Worm (Caenorhabditis elegans) whole organism, young adult: Measurements from ENCODE around the gene C54D1.7.

Experiments used
- C06A6.2 ChIP-seq: fragments of 200-800 bp; sonication (Bioruptor generic); conservative IDR thresholded peaks from 2 replicates; pipeline ENCODE4 v1.3.6; 2022; ENCODE audit warnings: missing genetic modification characterization, missing compliant biosample characterization
- athp-1 ChIP-seq: sonication (generic microtip); optimal IDR thresholded peaks from 2 replicates; lab custom pipeline; 2017; ENCODE audit warnings: mild to moderate bottlenecking, missing genetic modification characterization, missing compliant biosample characterization
- attf-6 ChIP-seq: fragments of 200-800 bp; sonication (Bioruptor generic); IDR thresholded peaks from 2 replicates; pipeline ENCODE4 v1.3.6; 2022; ENCODE audit warnings: missing genetic modification reagents, missing genetic modification characterization, missing compliant biosample characterization
- bed-1 ChIP-seq: fragments of 200-800 bp; sonication (Bioruptor generic); IDR thresholded peaks from 2 replicates; pipeline ENCODE4 v1.3.6; 2022; ENCODE audit warnings: missing genetic modification reagents, missing genetic modification characterization, missing compliant biosample characterization
- ccch-3 ChIP-seq: fragments of 200-800 bp; sonication (Bioruptor generic); optimal IDR thresholded peaks from 2 replicates; lab custom pipeline; 2018; ENCODE audit warnings: mild to moderate bottlenecking, missing genetic modification characterization, missing compliant biosample characterization
- dpl-1 ChIP-seq: fragments of 150-350 bp; optimal IDR thresholded peaks from 2 replicates; lab custom pipeline; 2014; ENCODE audit warnings: missing biosample characterization, missing genetic modification reagents, missing genetic modification characterization
- egl-44 ChIP-seq: fragments of 200-800 bp; sonication (Bioruptor generic); IDR thresholded peaks from 2 replicates; pipeline ENCODE4 v1.3.6; 2022; ENCODE audit warnings: missing genetic modification reagents, missing genetic modification characterization, missing compliant biosample characterization
- fkh-3 ChIP-seq: sonication (generic microtip); optimal IDR thresholded peaks from 2 replicates; lab custom pipeline; 2016; ENCODE audit warnings: mild to moderate bottlenecking, missing genetic modification characterization, missing compliant biosample characterization
- hlh-26 ChIP-seq: fragments of 200-800 bp; sonication (Bioruptor generic); conservative IDR thresholded peaks from 2 replicates; pipeline ENCODE4 v1.3.6; 2022; ENCODE audit warnings: missing genetic modification reagents, missing genetic modification characterization, missing compliant biosample characterization
- lin-26 ChIP-seq: fragments of 200-800 bp; sonication (Bioruptor generic); IDR thresholded peaks from 2 replicates; pipeline ENCODE4 v1.3.6; 2022; ENCODE audit warnings: missing genetic modification reagents, missing genetic modification characterization, missing compliant biosample characterization
- lin-40 ChIP-seq: sonication (generic microtip); optimal IDR thresholded peaks from 2 replicates; lab custom pipeline; 2016; ENCODE audit warnings: missing genetic modification characterization, mild to moderate bottlenecking, missing compliant biosample characterization, missing genotype, missing genetic modification reagents
- lsl-1 ChIP-seq: fragments of 200-800 bp; sonication (Bioruptor generic); optimal IDR thresholded peaks from 2 replicates; lab custom pipeline; 2018; ENCODE audit warnings: mild to moderate bottlenecking, missing genetic modification characterization, moderate library complexity, missing compliant biosample characterization
- lsy-27 ChIP-seq: sonication (generic microtip); optimal IDR thresholded peaks from 2 replicates; lab custom pipeline; 2017; ENCODE audit warnings: missing genetic modification characterization, mild to moderate bottlenecking, missing compliant biosample characterization, antibody characterized with exemption, missing genotype, borderline replicate concordance; ENCODE audit not compliant: insufficient read depth
- mcd-1 ChIP-seq: fragments of 200-800 bp; sonication (Bioruptor generic); IDR thresholded peaks from 2 replicates; pipeline ENCODE4 v1.3.6; 2022; ENCODE audit warnings: missing genetic modification reagents, missing genetic modification characterization, missing compliant biosample characterization
- nhr-80 ChIP-seq: sonication (generic microtip); optimal IDR thresholded peaks from 2 replicates; lab custom pipeline; 2016; ENCODE audit warnings: missing genetic modification characterization, missing compliant biosample characterization
- rec-8 ChIP-seq, 2 experiments: sonication (generic microtip); optimal IDR thresholded peaks; 2 replicates each; lab custom pipeline; 2016; ENCODE audit warnings: mild to moderate bottlenecking in 2 of 2, missing genetic modification characterization in 2 of 2, missing genetic modification reagents in 2 of 2, missing genotype in 2 of 2, missing biosample characterization in 1 of 2, missing compliant biosample characterization in 1 of 2, moderate library complexity in 1 of 2
- repo-1 ChIP-seq: sonication (generic microtip); optimal IDR thresholded peaks from 2 replicates; lab custom pipeline; 2017; ENCODE audit warnings: mild to moderate bottlenecking, missing genetic modification characterization, missing compliant biosample characterization
- snpc-1.1 ChIP-seq: sonication (generic microtip); optimal IDR thresholded peaks from 2 replicates; lab custom pipeline; 2017; ENCODE audit warnings: missing genetic modification characterization, mild to moderate bottlenecking, missing compliant biosample characterization, antibody characterized with exemption, moderate library complexity, missing genotype, missing genetic modification reagents; ENCODE audit not compliant: insufficient read depth
- somi-1 ChIP-seq: fragments of 200-800 bp; sonication (Bioruptor generic); optimal IDR thresholded peaks from 2 replicates; lab custom pipeline; 2018; ENCODE audit warnings: mild to moderate bottlenecking, missing genetic modification characterization, missing compliant biosample characterization
- sptf-2 ChIP-seq: fragments of 200-800 bp; sonication (Bioruptor generic); optimal IDR thresholded peaks from 2 replicates; lab custom pipeline; 2018; ENCODE audit warnings: mild to moderate bottlenecking, missing genetic modification characterization, missing compliant biosample characterization
- tbx-9 ChIP-seq: sonication (generic microtip); optimal IDR thresholded peaks from 2 replicates; lab custom pipeline; 2016; ENCODE audit warnings: borderline replicate concordance, missing genetic modification characterization, inconsistent platforms, missing compliant biosample characterization
- zim-3 ChIP-seq: sonication (generic microtip); optimal IDR thresholded peaks from 2 replicates; lab custom pipeline; 2017; ENCODE audit warnings: mild to moderate bottlenecking, missing genetic modification characterization, moderate library complexity, missing compliant biosample characterization
- ztf-18 ChIP-seq: sonication (generic microtip); optimal IDR thresholded peaks from 2 replicates; lab custom pipeline; 2016; ENCODE audit warnings: missing genotype, mild to moderate bottlenecking, missing genetic modification characterization, missing compliant biosample characterization
- ztf-22 ChIP-seq: fragments of 200-800 bp; sonication (Bioruptor generic); optimal IDR thresholded peaks from 2 replicates; lab custom pipeline; 2018; ENCODE audit warnings: mild to moderate bottlenecking, missing genetic modification characterization, moderate library complexity, missing compliant biosample characterization
- ztf-25 ChIP-seq: fragments of 200-800 bp; sonication (Bioruptor generic); IDR thresholded peaks from 2 replicates; pipeline ENCODE4 v1.3.6; 2022; ENCODE audit warnings: missing genetic modification reagents, missing genetic modification characterization, missing compliant biosample characterization
- ztf-26 ChIP-seq: sonication (generic microtip); optimal IDR thresholded peaks from 2 replicates; lab custom pipeline; 2017; ENCODE audit warnings: missing genetic modification characterization, missing compliant biosample characterization
- ztf-28 ChIP-seq: fragments of 200-800 bp; sonication (Bioruptor generic); IDR thresholded peaks from 2 replicates; pipeline ENCODE4 v1.3.6; 2022; ENCODE audit warnings: missing genetic modification reagents, missing genetic modification characterization, missing compliant biosample characterization

The C54D1.7 gene

ce11 chrX:7151976-7152528 is 3.8 kb downstream of the C54D1.7 start:
- TF ChIP-seq ztf-26 (no peak), ztf-28 (GFP tag; lab: Robert Waterston, UW) (no peak), lsl-1 (GFP tag; lab: Kevin White, UChicago) (no peak), sptf-2 (GFP tag; lab: Kevin White, UChicago) (no peak), hlh-26 (no peak)

DNA sequence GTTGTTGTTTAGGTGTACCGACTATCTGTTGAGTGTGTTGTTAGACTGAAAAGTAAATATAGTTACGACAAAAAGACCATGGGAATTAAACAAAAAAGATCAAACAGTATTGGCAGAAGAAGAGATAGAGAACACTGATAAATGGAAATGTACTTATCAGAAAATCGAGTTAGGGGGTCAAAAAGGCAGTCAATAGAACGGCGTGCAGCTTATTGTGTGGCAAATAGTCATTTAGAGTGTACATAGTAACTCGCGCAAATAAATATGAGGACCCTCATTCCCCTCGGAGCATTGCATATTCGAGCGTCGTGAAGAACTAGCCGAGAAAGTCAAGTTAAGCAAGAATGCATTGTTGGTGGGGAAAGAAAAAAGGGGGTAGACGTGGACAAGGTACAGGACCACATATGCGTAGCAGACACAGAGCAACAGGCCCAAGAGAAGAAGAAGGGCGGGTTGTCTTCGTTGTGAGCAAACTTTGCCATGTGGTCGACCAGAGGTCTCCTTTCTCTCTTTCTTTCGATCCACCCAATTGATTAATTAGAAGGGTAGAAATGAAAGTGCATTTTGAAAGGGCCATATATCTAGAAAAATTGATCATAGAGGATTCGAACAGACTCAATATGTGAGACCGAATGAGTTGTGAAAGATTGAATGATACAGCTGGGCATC is 4.5 kb downstream of the C54D1.7 start, which contains the start of gene lam-2:
Gene lam-2, minus strand, starts transcription at position 51 of the 669 bp plus-strand sequence.
- TF ChIP-seq lin-26 (GFP tag; lab: Robert Waterston, UW) = no peak
- TF ChIP-seq athp-1 (tag; lab: Kevin White, UChicago) = no peak
- TF ChIP-seq ccch-3 = no peak
- TF ChIP-seq fkh-3 = no peak
- no peak for TF ChIP-seq C06A6.2 (GFP tag; lab: Robert Waterston, UW)
- no peak for TF ChIP-seq egl-44 (GFP tag; lab: Robert Waterston, UW)
- TF ChIP-seq repo-1 (tag; lab: Kevin White, UChicago) = no peak
- no peak for TF ChIP-seq ztf-25
- TF ChIP-seq mcd-1 (GFP tag; lab: Robert Waterston, UW) = no peak
- no peak for TF ChIP-seq rec-8 (tag; optimal IDR thresholded peaks at IDR 0.05; lab: Kevin White, UChicago)
- no peak for TF ChIP-seq lsy-27 (tag; lab: Kevin White, UChicago)

DNA sequence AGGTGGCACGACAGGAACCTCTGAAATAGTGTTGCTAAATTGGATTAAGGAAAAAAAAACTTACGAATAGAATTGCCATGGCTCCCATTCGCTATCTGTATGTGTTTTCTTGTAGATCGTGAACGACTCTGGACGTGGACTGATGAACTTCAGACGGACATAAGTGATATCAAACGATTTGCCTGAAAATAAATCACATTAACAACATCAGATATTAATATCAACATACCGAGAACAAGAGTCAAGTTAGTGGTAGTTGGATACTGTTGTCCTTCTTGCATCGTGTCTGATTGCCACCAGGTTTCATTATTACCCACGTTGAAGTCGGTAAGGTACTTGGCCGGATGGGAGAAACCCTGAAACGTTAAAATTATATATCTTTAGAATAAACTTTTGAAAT is 6.2 kb downstream of the C54D1.7 start:
- TF ChIP-seq zim-3 (tag; lab: Kevin White, UChicago) = no peak
- no peak for TF ChIP-seq lin-40
- no peak for TF ChIP-seq dpl-1

- TF ChIP-seq lin-40 (no peak), ztf-18 (tag; lab: Kevin White, UChicago) (no peak), nhr-80 (tag; lab: Kevin White, UChicago) (peak; percentile 6), attf-6 (GFP tag; lab: Robert Waterston, UW) (no peak), ztf-26 (no peak)
These were observed 12.3 kb downstream of the C54D1.7 start, which contains the start of gene alh-10 for ce11 chrX:7143515-7143914. Gene alh-10 (minus strand): TSS chrX:7143641.

DNA sequence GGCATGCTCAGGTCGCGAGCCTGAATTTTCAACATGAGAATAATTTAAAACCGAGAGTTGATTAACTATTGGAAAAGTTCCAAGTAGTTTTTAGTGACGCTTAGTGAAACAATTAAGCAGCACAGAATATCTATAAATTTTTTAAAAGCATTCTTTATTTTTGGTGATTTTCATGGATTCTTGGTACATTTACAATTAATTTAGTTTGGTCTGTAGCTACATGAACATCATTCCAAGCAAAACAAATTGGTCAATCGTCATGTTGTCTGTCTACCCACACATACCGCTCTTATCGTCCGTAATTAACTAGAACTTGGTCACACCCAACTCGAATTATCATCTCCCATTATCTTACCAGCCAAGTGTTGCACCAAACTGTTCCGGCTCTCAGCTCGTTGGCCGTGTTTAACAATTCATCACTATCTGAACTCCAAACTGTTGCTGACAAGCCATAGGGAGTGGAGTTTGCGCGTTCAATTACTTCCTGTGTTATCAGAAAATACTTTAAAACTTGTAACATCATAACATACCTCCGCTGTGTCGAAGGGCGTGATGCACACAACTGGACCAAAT is 15.1 kb downstream of the C54D1.7 start:
- TF ChIP-seq somi-1 (GFP tag; lab: Kevin White, UChicago) (no peak), bed-1 (GFP tag; lab: Robert Waterston, UW) (0 out of 2 replicates have a peak, but pooled peaks have one; percentile 62), snpc-1.1 (tag; lab: Kevin White, UChicago) (no peak)

DNA sequence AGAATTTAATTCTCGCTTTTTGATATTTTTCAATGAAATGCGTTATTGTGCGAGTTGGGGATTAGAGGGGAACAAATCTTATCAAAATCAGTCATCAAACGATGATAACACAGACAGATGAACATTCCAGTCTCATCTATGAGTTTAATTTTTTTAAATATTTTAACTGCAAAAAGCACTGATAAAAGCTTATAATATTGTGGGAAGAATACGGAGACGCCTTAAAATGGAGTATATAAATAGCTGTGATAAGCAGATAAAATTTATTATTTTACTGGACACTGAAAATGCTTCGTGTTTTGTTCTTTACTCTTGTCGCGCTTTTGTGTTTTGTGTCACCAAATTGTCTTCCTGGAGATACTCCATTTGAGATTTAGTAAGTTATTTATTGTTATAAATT is 16.2 kb downstream of the C54D1.7 start, which contains the start of gene clec-86:
Gene clec-86, plus strand, starts transcription at position 262 of the 400 bp plus-strand sequence.
- TF ChIP-seq ztf-22 (no peak), tbx-9 (no peak), nhr-80 (tag; lab: Kevin White, UChicago) (peak; percentile 18)
